Fruit fly (Drosophila melanogaster) whole organism, embryonic: Measurements from ENCODE around the gene Golgin84.

Source experiments
- Adf1 ChIP-seq: fragments of 200-800 bp; sonication (Bioruptor generic); IDR thresholded peaks from 2 replicates; pipeline ENCODE4 v1.3.6; 2022; ENCODE audit warnings: missing biosample characterization, missing genetic modification characterization
- Bdp1 ChIP-seq: fragments of 200-800 bp; sonication (Bioruptor generic); optimal IDR thresholded peaks from 3 replicates; lab custom pipeline; 2016; ENCODE audit warnings: missing biosample characterization, missing genetic modification characterization
- CG11456 ChIP-seq: fragments of 200-800 bp; sonication (Bioruptor generic); IDR thresholded peaks from 3 replicates; pipeline ENCODE4 v1.3.6; 2022; ENCODE audit warnings: missing biosample characterization, missing genetic modification characterization
- CG13123 ChIP-seq: fragments of 200-800 bp; sonication (Bioruptor generic); optimal IDR thresholded peaks from 2 replicates; lab custom pipeline; 2016; ENCODE audit warnings: missing biosample characterization, missing genetic modification characterization
- CG14860 ChIP-seq: fragments of 200-800 bp; sonication (Bioruptor generic); IDR thresholded peaks from 3 replicates; pipeline ENCODE4 v1.3.6; 2022; ENCODE audit warnings: missing biosample characterization, missing genetic modification characterization; ENCODE audit not compliant: partially characterized antibody
- CG17186 ChIP-seq: fragments of 200-800 bp; sonication (Bioruptor generic); optimal IDR thresholded peaks from 3 replicates; lab custom pipeline; 2017; ENCODE audit warnings: missing biosample characterization, missing genetic modification reagents, missing genetic modification characterization
- CG18599 ChIP-seq: fragments of 200-800 bp; sonication (Bioruptor generic); optimal IDR thresholded peaks from 3 replicates; lab custom pipeline; 2017; ENCODE audit warnings: missing biosample characterization, missing genetic modification characterization, mild to moderate bottlenecking, moderate library complexity, missing genetic modification reagents
- CG32767 ChIP-seq: fragments of 200-800 bp; sonication (Bioruptor generic); IDR thresholded peaks from 2 replicates; pipeline ENCODE4 v1.3.6; 2022; ENCODE audit warnings: missing biosample characterization, missing genetic modification characterization
- CG34422 ChIP-seq: fragments of 200-800 bp; sonication (Bioruptor generic); IDR thresholded peaks from 3 replicates; pipeline ENCODE4 v1.3.6; 2022; ENCODE audit warnings: missing biosample characterization, missing genetic modification characterization
- CG3838 ChIP-seq: fragments of 200-800 bp; sonication (Bioruptor generic); optimal IDR thresholded peaks from 3 replicates; lab custom pipeline; 2016; ENCODE audit warnings: missing biosample characterization, missing genetic modification characterization
- CG3995 ChIP-seq: fragments of 200-800 bp; sonication (Bioruptor generic); optimal IDR thresholded peaks from 3 replicates; lab custom pipeline; 2016; ENCODE audit warnings: missing biosample characterization, missing genetic modification characterization
- CG6254 ChIP-seq: fragments of 200-800 bp; sonication (Bioruptor generic); optimal IDR thresholded peaks from 3 replicates; lab custom pipeline; 2017; ENCODE audit warnings: mild to moderate bottlenecking, missing biosample characterization, missing genetic modification reagents, missing genetic modification characterization
- CG7372 ChIP-seq: fragments of 200-800 bp; sonication (Bioruptor generic); IDR thresholded peaks from 2 replicates; pipeline ENCODE4 v1.3.6; 2022; ENCODE audit warnings: missing biosample characterization, missing genetic modification characterization
- CG7745 ChIP-seq: fragments of 200-800 bp; sonication (Bioruptor generic); optimal IDR thresholded peaks from 2 replicates; lab custom pipeline; 2018; ENCODE audit warnings: missing biosample characterization, mild to moderate bottlenecking, missing genetic modification characterization, moderate library complexity
- CG7987 ChIP-seq: fragments of 200-800 bp; sonication (Bioruptor generic); optimal IDR thresholded peaks from 2 replicates; lab custom pipeline; 2018; ENCODE audit warnings: missing biosample characterization, mild to moderate bottlenecking, missing genetic modification characterization, moderate library complexity
- CG8281 ChIP-seq: fragments of 200-800 bp; sonication (Bioruptor generic); optimal IDR thresholded peaks from 2 replicates; lab custom pipeline; 2018; ENCODE audit warnings: missing biosample characterization, mild to moderate bottlenecking, missing genetic modification characterization, moderate library complexity
- CG8388 ChIP-seq: fragments of 200-800 bp; sonication (Bioruptor generic); optimal IDR thresholded peaks from 2 replicates; lab custom pipeline; 2019; ENCODE audit warnings: missing biosample characterization, mild to moderate bottlenecking, missing genetic modification characterization, moderate library complexity
- CG8944 ChIP-seq: fragments of 200-800 bp; sonication (Bioruptor generic); optimal IDR thresholded peaks from 3 replicates; lab custom pipeline; 2016; ENCODE audit warnings: missing biosample characterization, missing genetic modification characterization
- CG9609 ChIP-seq: fragments of 200-800 bp; sonication (Bioruptor generic); optimal IDR thresholded peaks from 3 replicates; lab custom pipeline; 2016; ENCODE audit warnings: missing biosample characterization, missing genetic modification characterization
- Dek ChIP-seq: fragments of 200-800 bp; sonication (Bioruptor generic); optimal IDR thresholded peaks from 3 replicates; lab custom pipeline; 2019; ENCODE audit warnings: missing biosample characterization, mild to moderate bottlenecking, missing genetic modification characterization, moderate library complexity
- Dip3 ChIP-seq: fragments of 200-800 bp; sonication (Bioruptor generic); optimal IDR thresholded peaks from 3 replicates; lab custom pipeline; 2016; ENCODE audit warnings: missing biosample characterization, missing genetic modification characterization
- Doc3 ChIP-seq: fragments of 200-800 bp; sonication (Bioruptor generic); IDR thresholded peaks from 3 replicates; pipeline ENCODE4 v1.3.6; 2022; ENCODE audit warnings: missing biosample characterization, missing genetic modification characterization; ENCODE audit not compliant: partially characterized antibody
- HmgD ChIP-seq: fragments of 200-800 bp; sonication (Bioruptor generic); optimal IDR thresholded peaks from 3 replicates; lab custom pipeline; 2016; ENCODE audit warnings: missing biosample characterization, missing genetic modification characterization
- Hr51 ChIP-seq, 2 experiments: fragments of 200-800 bp; sonication (Bioruptor generic); optimal IDR thresholded peaks; 2 replicates in 1 of 2; 3 replicates in 1 of 2; lab custom pipeline; 2016 to 2018; ENCODE audit warnings: missing biosample characterization in 2 of 2, missing genetic modification characterization in 2 of 2, mild to moderate bottlenecking in 1 of 2, moderate library complexity in 1 of 2
- MBD-R2 ChIP-seq: fragments of 200-800 bp; sonication (Bioruptor generic); IDR thresholded peaks from 2 replicates; pipeline ENCODE4 v1.3.6; 2022; ENCODE audit warnings: missing biosample characterization, missing genetic modification characterization
- Med ChIP-seq: fragments of 200-800 bp; sonication (Bioruptor generic); peaks from one replicate; lab custom pipeline; 2016; ENCODE audit warnings: missing biosample characterization, missing genetic modification characterization, mild to moderate bottlenecking, inconsistent platforms, moderate library complexity
- Pdp1 ChIP-seq, 2 experiments: fragments of 200-800 bp; sonication (Bioruptor generic); optimal IDR thresholded peaks; 3 replicates each; lab custom pipeline; 2016; ENCODE audit warnings: missing biosample characterization in 2 of 2, missing genetic modification characterization in 2 of 2, mild to moderate bottlenecking in 1 of 2, moderate library complexity in 1 of 2
- Rx ChIP-seq: fragments of 200-800 bp; sonication (Bioruptor generic); IDR thresholded peaks from 2 replicates; pipeline ENCODE4 v1.3.6; 2022; ENCODE audit warnings: missing biosample characterization, missing genetic modification characterization
- ap ChIP-seq: fragments of 200-800 bp; sonication (Bioruptor generic); IDR thresholded peaks from 2 replicates; pipeline ENCODE4 v1.3.6; 2022; ENCODE audit warnings: missing biosample characterization, missing genetic modification characterization
- ato ChIP-seq: fragments of 200-800 bp; sonication (Bioruptor generic); IDR thresholded peaks from 2 replicates; pipeline ENCODE4 v1.3.6; 2022; ENCODE audit warnings: missing biosample characterization, missing genetic modification characterization; ENCODE audit not compliant: partially characterized antibody
- chn ChIP-seq: fragments of 200-800 bp; sonication (Bioruptor generic); optimal IDR thresholded peaks from 2 replicates; lab custom pipeline; 2016; ENCODE audit warnings: missing biosample characterization, missing genetic modification characterization
- ci ChIP-seq: fragments of 200-800 bp; sonication (Bioruptor generic); IDR thresholded peaks from 3 replicates; pipeline ENCODE4 v1.3.6; 2022; ENCODE audit warnings: missing biosample characterization, missing genetic modification characterization
- crp ChIP-seq, 2 experiments: fragments of 200-800 bp; sonication (Bioruptor generic); optimal IDR thresholded peaks; 2 replicates in 1 of 2; 3 replicates in 1 of 2; lab custom pipeline; 2017; ENCODE audit warnings: missing biosample characterization in 2 of 2, missing genetic modification characterization in 2 of 2, mild to moderate bottlenecking in 1 of 2, moderate library complexity in 1 of 2
- cwo ChIP-seq: fragments of 200-800 bp; sonication (Bioruptor generic); optimal IDR thresholded peaks from 3 replicates; lab custom pipeline; 2017; ENCODE audit warnings: missing biosample characterization, missing genetic modification characterization, mild to moderate bottlenecking, moderate library complexity, missing genetic modification reagents
- dmrt99B ChIP-seq: fragments of 200-800 bp; sonication (Bioruptor generic); optimal IDR thresholded peaks from 2 replicates; lab custom pipeline; 2018; ENCODE audit warnings: missing biosample characterization, mild to moderate bottlenecking, missing genetic modification characterization, moderate library complexity
- ftz-f1 ChIP-seq: fragments of 200-800 bp; sonication (Bioruptor generic); optimal IDR thresholded peaks from 2 replicates; lab custom pipeline; 2016; ENCODE audit warnings: missing biosample characterization, missing genetic modification characterization
- gcm2 ChIP-seq: fragments of 200-800 bp; sonication (Bioruptor generic); optimal IDR thresholded peaks from 2 replicates; lab custom pipeline; 2016; ENCODE audit warnings: missing biosample characterization, missing genetic modification characterization
- gro ChIP-seq: fragments of 200-800 bp; sonication (Bioruptor generic); optimal IDR thresholded peaks from 2 replicates; lab custom pipeline; 2016; ENCODE audit warnings: missing biosample characterization, missing genetic modification characterization
- h ChIP-seq: fragments of >200 bp; optimal IDR thresholded peaks from 2 replicates; lab custom pipeline; 2017
- jumu ChIP-seq: fragments of 200-800 bp; sonication (Bioruptor generic); optimal IDR thresholded peaks from 3 replicates; lab custom pipeline; 2016; ENCODE audit warnings: missing biosample characterization, missing genetic modification characterization
- pan ChIP-seq, 4 experiments: fragments of >200 bp in 3 of 4; fragments of 200-800 bp in 1 of 4; sonication (Bioruptor generic) in 1 of 4; optimal IDR thresholded peaks in 3 of 4; IDR thresholded peaks in 1 of 4; 2 replicates each; pipeline versions ENCODE4 v1.3.6 to Lab custom; 2017 to 2022; ENCODE audit warnings: missing biosample characterization in 2 of 4, missing genetic modification characterization in 2 of 4, mixed read lengths in 1 of 4
- psq ChIP-seq: fragments of 200-800 bp; sonication (Bioruptor generic); optimal IDR thresholded peaks from 2 replicates; lab custom pipeline; 2017; ENCODE audit warnings: missing biosample characterization, missing genetic modification characterization
- row ChIP-seq: fragments of 200-800 bp; sonication (Bioruptor generic); IDR thresholded peaks from 3 replicates; pipeline ENCODE4 v1.3.6; 2022; ENCODE audit warnings: missing biosample characterization, missing genetic modification characterization
- sna ChIP-seq: fragments of 200-800 bp; sonication (Bioruptor generic); IDR thresholded peaks from 2 replicates; pipeline ENCODE4 v1.3.6; 2022; ENCODE audit warnings: missing biosample characterization, missing genetic modification characterization; ENCODE audit not compliant: partially characterized antibody
- tap ChIP-seq: fragments of 200-800 bp; optimal IDR thresholded peaks from 3 replicates; lab custom pipeline; 2019; ENCODE audit warnings: missing biosample characterization, mild to moderate bottlenecking, missing genetic modification characterization, moderate library complexity
- trem ChIP-seq: fragments of 200-800 bp; optimal IDR thresholded peaks from 3 replicates; lab custom pipeline; 2019; ENCODE audit warnings: missing biosample characterization, mild to moderate bottlenecking, missing genetic modification characterization, moderate library complexity
- trh ChIP-seq: fragments of 200-800 bp; sonication (Bioruptor generic); optimal IDR thresholded peaks from 2 replicates; lab custom pipeline; 2016; ENCODE audit warnings: missing biosample characterization, missing genetic modification characterization
- zen ChIP-seq: fragments of 200-800 bp; sonication (Bioruptor generic); optimal IDR thresholded peaks from 3 replicates; lab custom pipeline; 2018; ENCODE audit warnings: missing biosample characterization, mild to moderate bottlenecking, missing genetic modification characterization, moderate library complexity

The Golgin84 gene

DNA sequence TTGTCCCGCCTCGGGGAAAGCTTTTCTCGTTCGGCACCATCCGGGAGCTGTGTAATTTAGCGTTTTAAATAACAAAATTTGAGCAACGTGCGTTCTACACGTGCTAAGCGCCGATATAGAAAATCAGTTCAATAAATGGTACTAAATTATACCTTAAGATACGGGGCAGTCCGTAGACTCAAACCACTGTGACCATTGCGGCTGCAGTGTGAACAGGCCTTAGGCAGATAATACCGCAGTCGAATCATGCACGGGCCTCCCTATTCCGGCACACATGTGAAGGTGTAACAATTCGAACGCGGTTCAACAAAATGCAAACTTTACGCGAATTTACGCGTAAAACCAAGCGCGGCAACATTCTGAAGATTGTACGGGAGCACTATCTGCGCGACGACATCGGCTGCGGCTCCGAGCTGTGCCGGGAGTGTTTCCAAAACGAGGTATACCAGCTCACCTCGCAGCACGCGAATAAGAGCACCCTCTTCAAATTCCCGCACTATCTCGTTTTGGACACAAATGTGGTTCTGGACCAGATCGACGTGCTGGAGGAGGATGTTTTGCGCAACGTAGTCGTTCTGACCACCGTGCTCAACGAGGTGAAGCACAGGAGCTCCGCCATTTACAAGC lies 24.4 kb downstream of the Golgin84 start, which contains the start of the genes Rrp5 and Dis3:
Gene Rrp5, minus strand, starts transcription at position 135 of the 627 bp plus-strand sequence.
Gene Dis3, plus strand, starts transcription at position 252 of the 627 bp plus-strand sequence.
- TF ChIP-seq ap (GFP tag; lab: Robert Waterston, UW) (no peak), CG6254 (peak; percentile 98), ftz-f1 (GFP tag; lab: Kevin White, UChicago) (peak; percentile 37), CG34422 (peak; percentile 89), Bdp1 (peak; percentile 38), Doc3 (no peak), ato (GFP tag; lab: Robert Waterston, UW) (peak; percentile 7; the same call in 1 of the 2 replicates), CG3995 (GFP tag; lab: Kevin White, UChicago) (peak; percentile 75), CG8944 (GFP tag; lab: Kevin White, UChicago) (peak; percentile 22), tap (tag; lab: Kevin White, UChicago) (no peak), Adf1 (GFP tag; lab: Robert Waterston, UW) (peak; percentile 50), MBD-R2 (GFP tag; lab: Robert Waterston, UW) (peak; percentile 99), Dip3 (peak; percentile 45), CG7987 (GFP tag; lab: Kevin White, UChicago) (peak; percentile 26), HmgD (GFP tag; lab: Kevin White, UChicago) (peak; percentile 91), Dek (tag; lab: Kevin White, UChicago) (no peak), CG9609 (GFP tag; lab: Kevin White, UChicago) (peak; percentile 65), cwo (GFP tag; lab: Kevin White, UChicago) (peak; percentile 87), dmrt99B (no peak), trh (GFP tag; lab: Kevin White, UChicago) (no peak), row (GFP tag; lab: Robert Waterston, UW) (peak; percentile 78), CG7372 (0 out of 2 replicates have a peak, but pooled peaks have one; percentile 31), zen (tag; lab: Kevin White, UChicago) (no peak), psq (GFP tag; lab: Kevin White, UChicago) (no peak), h (lab: Kevin White, UChicago) (no peak), pan (optimal IDR thresholded peaks at IDR 0.05; lab: Kevin White, UChicago) (no peak), pan (GFP tag; optimal IDR thresholded peaks at IDR 0.05 in 1 of 2, IDR thresholded peaks at IDR 0.05 in 1 of 2) (peak in 1 of 2 experiments; percentile 18), sna (GFP tag; lab: Robert Waterston, UW) (0 out of 2 replicates have a peak, but pooled peaks have one; percentile 30), Pdp1 (GFP tag; optimal IDR thresholded peaks at IDR 0.05; lab: Kevin White, UChicago) (peak in 1 of 2 experiments; percentile 22), CG18599 (no peak), Hr51 (GFP tag; optimal IDR thresholded peaks at IDR 0.05; lab: Kevin White, UChicago) (peak in 1 of 2 experiments; percentile 22), gcm2 (GFP tag; lab: Kevin White, UChicago) (no peak), CG11456 (GFP tag; lab: Robert Waterston, UW) (peak; percentile 74; the same call in 2 of the 3 replicates), jumu (peak; percentile 39), CG7745 (tag; lab: Kevin White, UChicago) (no peak), CG8281 (tag; lab: Kevin White, UChicago) (no peak), CG32767 (GFP tag; lab: Robert Waterston, UW) (peak; percentile 31; the same call in 1 of the 2 replicates), CG3838 (GFP tag; lab: Kevin White, UChicago) (no peak), chn (GFP tag; lab: Kevin White, UChicago) (peak; percentile 13), Med (GFP tag; lab: Kevin White, UChicago) (peak; percentile 92), gro (GFP tag; lab: Kevin White, UChicago) (no peak), Rx (GFP tag; lab: Robert Waterston, UW) (no peak), CG13123 (GFP tag; lab: Kevin White, UChicago) (no peak), crp (GFP tag; optimal IDR thresholded peaks at IDR 0.05; lab: Kevin White, UChicago) (peak in 1 of 2 experiments; percentile 66), CG8388 (GFP tag; lab: Kevin White, UChicago) (no peak), ci (GFP tag; lab: Robert Waterston, UW) (peak; percentile 72), trem (tag; lab: Kevin White, UChicago) (peak; percentile 82), CG14860 (GFP tag; lab: Robert Waterston, UW) (0 out of 3 replicates have a peak, but pooled peaks have one; percentile 20), CG17186 (peak; percentile 87)
